Fruit fly (Drosophila melanogaster) whole organism, prepupa: ENCODE data around the gene Polr2A.

Experiments
- Blimp-1 ChIP-seq: fragments of 200-800 bp; sonication (Bioruptor generic); optimal IDR thresholded peaks from 3 replicates; lab custom pipeline; 2017; ENCODE audit warnings: missing biosample characterization, missing genetic modification characterization, mild to moderate bottlenecking, moderate library complexity, missing genetic modification reagents
- CG10669 ChIP-seq: fragments of 200-800 bp; sonication (Bioruptor generic); optimal IDR thresholded peaks from 3 replicates; lab custom pipeline; 2018; ENCODE audit warnings: missing biosample characterization, mild to moderate bottlenecking, missing genetic modification characterization, moderate library complexity
- CG11294 ChIP-seq: fragments of 200-800 bp; sonication (Bioruptor generic); IDR thresholded peaks from 2 replicates; pipeline ENCODE4 v1.3.6; 2022; ENCODE audit warnings: missing biosample characterization, missing genetic modification characterization
- CG11902 ChIP-seq: fragments of 200-800 bp; sonication (Bioruptor generic); optimal IDR thresholded peaks from 3 replicates; lab custom pipeline; 2016; ENCODE audit warnings: missing biosample characterization, missing genetic modification characterization
- CG15336 ChIP-seq: fragments of 200-800 bp; sonication (Bioruptor generic); IDR thresholded peaks from 2 replicates; pipeline ENCODE4 v1.3.6; 2022; ENCODE audit warnings: missing biosample characterization, missing genetic modification characterization
- CG1621 ChIP-seq: fragments of 200-800 bp; sonication (Bioruptor generic); optimal IDR thresholded peaks from 3 replicates; lab custom pipeline; 2018; ENCODE audit warnings: missing biosample characterization, mild to moderate bottlenecking, missing genetic modification characterization
- CG16779 ChIP-seq: fragments of 200-800 bp; sonication (Bioruptor generic); optimal IDR thresholded peaks from 3 replicates; lab custom pipeline; 2017; ENCODE audit warnings: missing biosample characterization, mild to moderate bottlenecking, missing genetic modification characterization
- CG3032 ChIP-seq: fragments of 200-800 bp; optimal IDR thresholded peaks from 2 replicates; lab custom pipeline; 2019; ENCODE audit warnings: missing biosample characterization, mild to moderate bottlenecking, missing genetic modification characterization, moderate library complexity
- CG31627 ChIP-seq: fragments of 200-800 bp; sonication (Bioruptor generic); optimal IDR thresholded peaks from 3 replicates; lab custom pipeline; 2016; ENCODE audit warnings: missing biosample characterization, missing genetic modification characterization
- CG32006 ChIP-seq: fragments of 200-800 bp; sonication (Bioruptor generic); optimal IDR thresholded peaks from 3 replicates; lab custom pipeline; 2017; ENCODE audit warnings: missing biosample characterization, mild to moderate bottlenecking, missing genetic modification characterization
- CG3919 ChIP-seq: fragments of 200-800 bp; sonication (Bioruptor generic); optimal IDR thresholded peaks from 3 replicates; lab custom pipeline; 2016; ENCODE audit warnings: missing biosample characterization, missing genetic modification characterization
- CG6163 ChIP-seq: fragments of 200-800 bp; sonication (Bioruptor generic); IDR thresholded peaks from 3 replicates; pipeline ENCODE4 v1.3.6; 2022; ENCODE audit warnings: missing biosample characterization, missing genetic modification characterization
- CG6276 ChIP-seq: fragments of 200-800 bp; sonication (Bioruptor generic); optimal IDR thresholded peaks from 2 replicates; lab custom pipeline; 2017; ENCODE audit warnings: missing biosample characterization, mild to moderate bottlenecking, missing genetic modification characterization
- CG6808 ChIP-seq: fragments of 200-800 bp; sonication (Bioruptor generic); optimal IDR thresholded peaks from 3 replicates; lab custom pipeline; 2017; ENCODE audit warnings: missing biosample characterization, missing genetic modification characterization, mild to moderate bottlenecking, moderate library complexity, missing genetic modification reagents
- CG6854 ChIP-seq: fragments of 200-800 bp; sonication (Bioruptor generic); optimal IDR thresholded peaks from 2 replicates; lab custom pipeline; 2017; ENCODE audit warnings: missing biosample characterization, mild to moderate bottlenecking, missing genetic modification characterization
- CG7368 ChIP-seq: fragments of 200-800 bp; sonication (Bioruptor generic); optimal IDR thresholded peaks from 3 replicates; lab custom pipeline; 2016; ENCODE audit warnings: missing biosample characterization, missing genetic modification characterization
- CG8119 ChIP-seq: fragments of 200-800 bp; sonication (Bioruptor generic); IDR thresholded peaks from 3 replicates; pipeline ENCODE4 v1.3.6; 2022; ENCODE audit warnings: missing biosample characterization, missing genetic modification characterization
- CG8319 ChIP-seq: fragments of 200-800 bp; sonication (Bioruptor generic); optimal IDR thresholded peaks from 3 replicates; lab custom pipeline; 2016; ENCODE audit warnings: missing biosample characterization, missing genetic modification characterization
- CG8632 ChIP-seq: fragments of 200-800 bp; sonication (Bioruptor generic); optimal IDR thresholded peaks from 3 replicates; lab custom pipeline; 2016; ENCODE audit warnings: missing biosample characterization, missing genetic modification characterization
- CG9139 ChIP-seq: fragments of 200-800 bp; sonication (Bioruptor generic); optimal IDR thresholded peaks from 3 replicates; lab custom pipeline; 2017; ENCODE audit warnings: missing biosample characterization, mild to moderate bottlenecking, missing genetic modification characterization
- Eip75B ChIP-seq: fragments of 200-800 bp; sonication (Bioruptor generic); optimal IDR thresholded peaks from 3 replicates; lab custom pipeline; 2016; ENCODE audit warnings: missing biosample characterization, missing genetic modification characterization
- Eip78C ChIP-seq: fragments of 200-800 bp; sonication (Bioruptor generic); peaks from one replicate; lab custom pipeline; 2016; ENCODE audit warnings: missing biosample characterization, missing genetic modification characterization
- Eip93F ChIP-seq: fragments of 200-800 bp; sonication (Bioruptor generic); optimal IDR thresholded peaks from 2 replicates; lab custom pipeline; 2016; ENCODE audit warnings: missing biosample characterization, mild to moderate bottlenecking, missing genetic modification characterization
- Ets96B ChIP-seq: fragments of 200-800 bp; optimal IDR thresholded peaks from 2 replicates; lab custom pipeline; 2019; ENCODE audit warnings: missing biosample characterization, mild to moderate bottlenecking, missing genetic modification characterization, moderate library complexity
- Gug ChIP-seq: fragments of 200-800 bp; sonication (Bioruptor generic); IDR thresholded peaks from 2 replicates; pipeline ENCODE4 v1.3.6; 2022; ENCODE audit warnings: missing biosample characterization, missing genetic modification characterization
- Hr38 ChIP-seq: sonication (Bioruptor generic); optimal IDR thresholded peaks from 2 replicates; lab custom pipeline; 2016; ENCODE audit warnings: missing biosample characterization, missing genetic modification characterization
- Hr39 ChIP-seq: fragments of 200-800 bp; sonication (Bioruptor generic); optimal IDR thresholded peaks from 2 replicates; lab custom pipeline; 2016; ENCODE audit warnings: missing biosample characterization, missing genetic modification characterization
- Hr4 ChIP-seq: fragments of 200-800 bp; sonication (Bioruptor generic); optimal IDR thresholded peaks from 3 replicates; lab custom pipeline; 2016; ENCODE audit warnings: missing biosample characterization, missing genetic modification characterization
- Lpt ChIP-seq: fragments of 200-800 bp; sonication (Bioruptor generic); optimal IDR thresholded peaks from 3 replicates; lab custom pipeline; 2016; ENCODE audit warnings: missing biosample characterization, missing genetic modification characterization
- Met ChIP-seq: fragments of 200-800 bp; sonication (Bioruptor generic); optimal IDR thresholded peaks from 3 replicates; lab custom pipeline; 2016; ENCODE audit warnings: missing biosample characterization, missing genetic modification characterization
- OdsH ChIP-seq: fragments of 200-800 bp; sonication (Bioruptor generic); optimal IDR thresholded peaks from 3 replicates; lab custom pipeline; 2016; ENCODE audit warnings: missing biosample characterization, missing genetic modification characterization
- Sox102F ChIP-seq: fragments of 200-800 bp; sonication (Bioruptor generic); optimal IDR thresholded peaks from 2 replicates; lab custom pipeline; 2016; ENCODE audit warnings: missing biosample characterization, mild to moderate bottlenecking, missing genetic modification characterization
- Sox15 ChIP-seq: fragments of 200-800 bp; sonication (Bioruptor generic); optimal IDR thresholded peaks from 3 replicates; lab custom pipeline; 2016; ENCODE audit warnings: missing biosample characterization, missing genetic modification characterization
- achi ChIP-seq: fragments of 200-800 bp; sonication (Bioruptor generic); optimal IDR thresholded peaks from 3 replicates; lab custom pipeline; 2016; ENCODE audit warnings: missing biosample characterization, missing genetic modification characterization
- acj6 ChIP-seq: fragments of 200-800 bp; sonication (Bioruptor generic); optimal IDR thresholded peaks from 3 replicates; lab custom pipeline; 2016; ENCODE audit warnings: missing biosample characterization, missing genetic modification characterization
- cyc ChIP-seq: fragments of 200-800 bp; sonication (Bioruptor generic); optimal IDR thresholded peaks from 3 replicates; lab custom pipeline; 2016; ENCODE audit warnings: missing biosample characterization, missing genetic modification characterization
- dac ChIP-seq: fragments of 200-800 bp; sonication (Bioruptor generic); optimal IDR thresholded peaks from 2 replicates; lab custom pipeline; 2017; ENCODE audit warnings: missing biosample characterization, mild to moderate bottlenecking, missing genetic modification characterization
- eg ChIP-seq: fragments of 200-800 bp; sonication (Bioruptor generic); IDR thresholded peaks from 3 replicates; pipeline ENCODE4 v1.3.6; 2022; ENCODE audit warnings: missing biosample characterization, missing genetic modification characterization
- esn ChIP-seq: fragments of 200-800 bp; sonication (Bioruptor generic); optimal IDR thresholded peaks from 2 replicates; lab custom pipeline; 2016; ENCODE audit warnings: missing biosample characterization, mild to moderate bottlenecking, missing genetic modification characterization, moderate library complexity
- fd59A ChIP-seq: fragments of 200-800 bp; sonication (Bioruptor generic); optimal IDR thresholded peaks from 2 replicates; lab custom pipeline; 2017; ENCODE audit warnings: missing biosample characterization, mild to moderate bottlenecking, missing genetic modification characterization, missing genetic modification reagents
- fd85E ChIP-seq: fragments of 200-800 bp; sonication (Bioruptor generic); optimal IDR thresholded peaks from 3 replicates; lab custom pipeline; 2016; ENCODE audit warnings: missing biosample characterization, missing genetic modification characterization
- fkh ChIP-seq: fragments of 200-800 bp; sonication (Bioruptor generic); optimal IDR thresholded peaks from 3 replicates; lab custom pipeline; 2017; ENCODE audit warnings: missing biosample characterization, mild to moderate bottlenecking, missing genetic modification characterization, moderate library complexity
- lz ChIP-seq: fragments of 200-800 bp; sonication (Bioruptor generic); optimal IDR thresholded peaks from 3 replicates; lab custom pipeline; 2016; ENCODE audit warnings: missing biosample characterization, missing genetic modification characterization
- pdm3 ChIP-seq: fragments of 200-800 bp; sonication (Bioruptor generic); optimal IDR thresholded peaks from 3 replicates; lab custom pipeline; 2016; ENCODE audit warnings: missing biosample characterization, missing genetic modification characterization
- salr ChIP-seq, 2 experiments: fragments of 200-800 bp; sonication (Bioruptor generic); optimal IDR thresholded peaks; 3 replicates each; lab custom pipeline; 2016 to 2018; ENCODE audit warnings: missing biosample characterization in 2 of 2, missing genetic modification characterization in 2 of 2, mild to moderate bottlenecking in 1 of 2
- spab ChIP-seq: fragments of 200-800 bp; sonication (Bioruptor generic); optimal IDR thresholded peaks from 2 replicates; lab custom pipeline; 2017; ENCODE audit warnings: missing biosample characterization, mild to moderate bottlenecking, missing genetic modification characterization, missing genetic modification reagents
- ss ChIP-seq, 2 experiments: fragments of 200-800 bp; sonication (Bioruptor generic); optimal IDR thresholded peaks; 2 replicates in 1 of 2; 3 replicates in 1 of 2; lab custom pipeline; 2017 to 2018; ENCODE audit warnings: mild to moderate bottlenecking in 2 of 2, missing biosample characterization in 2 of 2, missing genetic modification characterization in 2 of 2, moderate library complexity in 1 of 2
- svp ChIP-seq: fragments of 200-800 bp; sonication (Bioruptor generic); peaks from one replicate; lab custom pipeline; 2016; ENCODE audit warnings: missing biosample characterization, missing genetic modification characterization
- topi ChIP-seq: fragments of 200-800 bp; sonication (Bioruptor generic); optimal IDR thresholded peaks from 3 replicates; lab custom pipeline; 2016; ENCODE audit warnings: missing biosample characterization, missing genetic modification characterization
- vri ChIP-seq: fragments of 200-800 bp; sonication (Bioruptor generic); optimal IDR thresholded peaks from 3 replicates; lab custom pipeline; 2016; ENCODE audit warnings: missing biosample characterization, mild to moderate bottlenecking, missing genetic modification characterization

The Polr2A gene

DNA sequence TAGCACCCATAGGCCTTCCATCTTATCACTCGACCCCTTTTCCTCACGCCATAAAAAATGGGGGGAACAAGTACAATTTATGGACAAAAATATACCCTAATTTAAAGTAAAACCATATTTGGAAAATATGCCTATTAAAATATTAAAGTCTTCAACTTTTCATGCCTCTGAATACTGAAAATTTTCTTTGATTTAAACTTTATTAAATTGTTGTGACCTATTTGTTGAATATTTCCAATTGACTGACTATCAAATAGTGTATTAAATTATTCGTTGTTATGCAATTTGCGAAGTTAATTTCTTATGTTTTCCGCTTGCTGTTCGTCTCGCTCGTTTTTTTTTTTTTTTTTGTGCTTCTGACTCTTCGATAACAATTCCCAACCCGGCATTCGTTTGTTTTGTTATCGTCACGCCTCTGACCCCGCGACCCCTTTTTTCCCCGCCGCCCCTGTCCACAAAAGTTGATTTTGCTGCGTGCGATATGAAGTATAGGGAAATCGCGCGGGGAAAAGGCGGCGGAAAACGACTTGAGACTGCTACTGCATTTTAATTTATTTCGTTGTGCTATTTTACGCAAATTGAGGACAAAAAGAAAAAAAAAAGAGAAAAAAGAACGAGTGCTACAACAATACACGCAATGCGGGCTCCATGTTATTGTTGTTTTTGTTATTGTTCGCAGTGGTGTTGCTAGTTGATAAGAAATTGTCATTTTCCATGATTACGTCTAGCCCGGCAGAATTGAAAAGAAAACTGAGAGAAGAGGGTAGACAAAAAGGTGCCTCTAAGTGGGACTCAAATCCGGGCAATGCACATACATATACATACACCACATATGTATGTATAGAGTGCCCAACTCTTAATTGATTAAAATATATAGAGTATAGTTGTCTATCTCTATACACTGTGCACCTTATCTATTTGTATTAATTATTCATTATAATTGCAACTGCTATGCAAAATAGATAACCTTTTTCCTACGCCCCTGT lies 48.3 kb downstream of the Polr2A start:
- TF ChIP-seq CG8319 (GFP tag; lab: Kevin White, UChicago) (peak; percentile 17), CG7368 (peak; percentile 31), dac (GFP tag; lab: Kevin White, UChicago) (no peak), CG1621 (tag; lab: Kevin White, UChicago) (peak; percentile 3), pdm3 (peak; percentile 60), Hr39 (peak; percentile 20), CG3032 (tag; lab: Kevin White, UChicago) (peak; percentile 49), Gug (GFP tag; lab: Robert Waterston, UW) (peak; percentile 32), lz (GFP tag; lab: Kevin White, UChicago) (no peak), topi (peak; percentile 33), ss (GFP tag; optimal IDR thresholded peaks at IDR 0.05; lab: Kevin White, UChicago) (peak; percentile 59 to 75), fd59A (GFP tag; lab: Kevin White, UChicago) (peak; percentile 25), Eip93F (GFP tag; lab: Kevin White, UChicago) (no peak), spab (GFP tag; lab: Kevin White, UChicago) (peak; percentile 14), Hr4 (GFP tag; lab: Kevin White, UChicago) (peak; percentile 35), CG9139 (no peak), CG11294 (GFP tag; lab: Robert Waterston, UW) (peak; percentile 60; the same call in 1 of the 2 replicates), OdsH (GFP tag; lab: Kevin White, UChicago) (peak; percentile 56), Eip75B (GFP tag; lab: Kevin White, UChicago) (peak; percentile 56), Hr38 (GFP tag; lab: Kevin White, UChicago) (no peak), vri (no peak), cyc (GFP tag; lab: Kevin White, UChicago) (no peak), Met (GFP tag; lab: Kevin White, UChicago) (peak; percentile 11), CG11902 (no peak), CG32006 (GFP tag; lab: Kevin White, UChicago) (peak; percentile 66), Blimp-1 (no peak), CG31627 (peak; percentile 20), esn (peak; percentile 41), Sox15 (GFP tag; lab: Kevin White, UChicago) (no peak), svp (GFP tag; lab: Kevin White, UChicago) (peak; percentile 93), CG10669 (GFP tag; lab: Kevin White, UChicago) (peak; percentile 19), Ets96B (tag; lab: Kevin White, UChicago) (peak; percentile 52), Sox102F (no peak), fkh (no peak), CG8119 (GFP tag; lab: Robert Waterston, UW) (peak; percentile 54), achi (peak; percentile 20), Lpt (GFP tag; lab: Kevin White, UChicago) (no peak), eg (GFP tag; lab: Robert Waterston, UW) (peak; percentile 68; the same call in 2 of the 3 replicates), CG16779 (tag; lab: Kevin White, UChicago) (peak; percentile 50), CG6276 (peak; percentile 39), salr (GFP tag; optimal IDR thresholded peaks at IDR 0.05; lab: Kevin White, UChicago) (peak in 1 of 2 experiments; percentile 49), CG15336 (GFP tag; lab: Robert Waterston, UW) (peak; percentile 68), fd85E (no peak), CG6163 (GFP tag; lab: Robert Waterston, UW) (peak; percentile 45; the same call in 1 of the 3 replicates), CG3919 (GFP tag; lab: Kevin White, UChicago) (peak; percentile 50), CG6808 (GFP tag; lab: Kevin White, UChicago) (peak; percentile 26), Eip78C (peak; percentile 83), CG6854 (no peak), acj6 (peak; percentile 65), CG8632 (GFP tag; lab: Kevin White, UChicago) (peak; percentile 55)
